Worm (Caenorhabditis elegans) whole organism, late embryonic: ENCODE measurements around the gene C52E2.4.
"Not testable (repeated sequence)": the region's sequence is repeated elsewhere in the genome, so short reads cannot be mapped to it uniquely, and the experiment has no call there.

Experiments
- F13H6.1 ChIP-seq: sonication (generic microtip); optimal IDR thresholded peaks from 2 replicates; lab custom pipeline; 2016; ENCODE audit warnings: missing genetic modification characterization, missing compliant biosample characterization
- T23F11.4 ChIP-seq: fragments of 200-800 bp; sonication (Bioruptor generic); optimal IDR thresholded peaks from 2 replicates; lab custom pipeline; 2018; ENCODE audit warnings: mild to moderate bottlenecking, missing genetic modification characterization, missing compliant biosample characterization
- ama-1 ChIP-seq: fragments of 150-350 bp; optimal IDR thresholded peaks from 2 replicates; lab custom pipeline; 2014
- ceh-14 ChIP-seq: sonication (generic microtip); optimal IDR thresholded peaks from 2 replicates; lab custom pipeline; 2016; ENCODE audit warnings: missing genotype, missing genetic modification characterization, missing compliant biosample characterization
- ceh-18 ChIP-seq: sonication (generic microtip); optimal IDR thresholded peaks from 2 replicates; lab custom pipeline; 2016; ENCODE audit warnings: missing genetic modification characterization, missing compliant biosample characterization
- ceh-2 ChIP-seq: sonication (generic microtip); optimal IDR thresholded peaks from 2 replicates; lab custom pipeline; 2016; ENCODE audit warnings: missing genotype, missing genetic modification characterization, missing compliant biosample characterization
- ceh-22 ChIP-seq: sonication (generic microtip); optimal IDR thresholded peaks from 2 replicates; lab custom pipeline; 2017; ENCODE audit warnings: missing biosample characterization, missing genetic modification characterization
- ceh-24 ChIP-seq: sonication (generic microtip); optimal IDR thresholded peaks from 2 replicates; lab custom pipeline; 2016; ENCODE audit warnings: mild to moderate bottlenecking, missing genetic modification characterization, missing compliant biosample characterization
- ceh-34 ChIP-seq: sonication (generic microtip); optimal IDR thresholded peaks from 2 replicates; lab custom pipeline; 2016; ENCODE audit warnings: mild to moderate bottlenecking, missing genetic modification characterization, missing compliant biosample characterization
- ceh-9 ChIP-seq: sonication (generic microtip); optimal IDR thresholded peaks from 2 replicates; lab custom pipeline; 2016; ENCODE audit warnings: mild to moderate bottlenecking, missing genetic modification characterization, inconsistent platforms, missing compliant biosample characterization
- che-1 ChIP-seq: sonication (generic microtip); optimal IDR thresholded peaks from 2 replicates; lab custom pipeline; 2016; ENCODE audit warnings: mild to moderate bottlenecking, missing genetic modification characterization, missing compliant biosample characterization
- elt-2 ChIP-seq: sonication (generic microtip); optimal IDR thresholded peaks from 2 replicates; lab custom pipeline; 2016; ENCODE audit warnings: missing genetic modification reagents, missing genetic modification characterization, missing compliant biosample characterization
- elt-4 ChIP-seq: sonication (generic microtip); optimal IDR thresholded peaks from 2 replicates; lab custom pipeline; 2016; ENCODE audit warnings: missing genetic modification characterization, missing compliant biosample characterization
- eyg-1 ChIP-seq: sonication (generic microtip); optimal IDR thresholded peaks from 2 replicates; lab custom pipeline; 2016; ENCODE audit warnings: missing genotype, missing genetic modification characterization, missing compliant biosample characterization
- gmeb-2 ChIP-seq: sonication (generic microtip); optimal IDR thresholded peaks from 2 replicates; lab custom pipeline; 2016; ENCODE audit warnings: missing genetic modification characterization, inconsistent platforms, missing compliant biosample characterization
- hlh-15 ChIP-seq: sonication (generic microtip); optimal IDR thresholded peaks from 2 replicates; lab custom pipeline; 2016; ENCODE audit warnings: missing genetic modification characterization, missing compliant biosample characterization
- hlh-30 ChIP-seq: sonication (generic microtip); optimal IDR thresholded peaks from 2 replicates; lab custom pipeline; 2017; ENCODE audit warnings: antibody characterized with exemption, missing genetic modification characterization, missing compliant biosample characterization; ENCODE audit not compliant: insufficient read depth
- mec-3 ChIP-seq: sonication (generic microtip); optimal IDR thresholded peaks from 2 replicates; lab custom pipeline; 2016; ENCODE audit warnings: borderline replicate concordance, missing genetic modification characterization, missing compliant biosample characterization
- nhr-11 ChIP-seq: fragments of 150-350 bp; optimal IDR thresholded peaks from 2 replicates; lab custom pipeline; 2014; ENCODE audit warnings: missing biosample characterization, missing genetic modification characterization
- npax-4 ChIP-seq: sonication (generic microtip); optimal IDR thresholded peaks from 2 replicates; lab custom pipeline; 2016; ENCODE audit warnings: missing genetic modification characterization, missing compliant biosample characterization
- odd-2 ChIP-seq: sonication (generic microtip); optimal IDR thresholded peaks from 2 replicates; lab custom pipeline; 2017; ENCODE audit warnings: antibody characterized with exemption, mild to moderate bottlenecking, missing genetic modification characterization, missing compliant biosample characterization
- pax-1 ChIP-seq: fragments of 150-350 bp; optimal IDR thresholded peaks from 2 replicates; lab custom pipeline; 2014; ENCODE audit warnings: missing biosample characterization, missing genetic modification characterization
- pha-4 ChIP-seq: fragments of 150-350 bp; optimal IDR thresholded peaks from 2 replicates; lab custom pipeline; 2018; ENCODE audit warnings: missing biosample characterization, missing genetic modification reagents, missing genetic modification characterization
- rnt-1 ChIP-seq: sonication (generic microtip); optimal IDR thresholded peaks from 2 replicates; lab custom pipeline; 2016; ENCODE audit warnings: missing genetic modification characterization, missing compliant biosample characterization
- syd-9 ChIP-seq: sonication (generic microtip); optimal IDR thresholded peaks from 2 replicates; lab custom pipeline; 2016; ENCODE audit warnings: mild to moderate bottlenecking, missing genetic modification characterization, moderate library complexity, missing compliant biosample characterization
- tbx-2 ChIP-seq: sonication (generic microtip); optimal IDR thresholded peaks from 2 replicates; lab custom pipeline; 2016; ENCODE audit warnings: missing genetic modification characterization, missing compliant biosample characterization
- ttx-3 ChIP-seq: sonication (generic microtip); optimal IDR thresholded peaks from 2 replicates; lab custom pipeline; 2016; ENCODE audit warnings: missing genetic modification reagents, missing genetic modification characterization, missing compliant biosample characterization
- unc-3 ChIP-seq, 2 experiments: fragments of 200-800 bp in 1 of 2; sonication (Bioruptor generic) in 1 of 2; sonication (generic microtip) in 1 of 2; conservative IDR thresholded peaks in 1 of 2; optimal IDR thresholded peaks in 1 of 2; 2 replicates each; pipeline versions ENCODE4 v1.3.6 to Lab custom; 2016 to 2022; ENCODE audit warnings: missing compliant biosample characterization in 2 of 2, missing genetic modification characterization in 2 of 2, missing genetic modification reagents in 1 of 2
- unc-55 ChIP-seq: sonication (generic microtip); optimal IDR thresholded peaks from 2 replicates; lab custom pipeline; 2017; ENCODE audit warnings: missing biosample characterization, missing genetic modification reagents, missing genetic modification characterization
- ztf-16 ChIP-seq: sonication (generic microtip); optimal IDR thresholded peaks from 2 replicates; lab custom pipeline; 2017; ENCODE audit warnings: missing genetic modification characterization, missing compliant biosample characterization

Gene C52E2.4

ce11 chrII:1854094-1854493 is 11.1 kb downstream of the C52E2.4 start, which contains the start of gene fbxb-95:
TSS of gene fbxb-95 (plus strand) at chrII:1854394.
- not testable (repeated sequence) for TF ChIP-seq ceh-2, ceh-22, ceh-18 (tag; lab: Kevin White, UChicago)
- TF ChIP-seq, all 69 proteins: peak for 0; not testable (repeated sequence) for 69

DNA sequence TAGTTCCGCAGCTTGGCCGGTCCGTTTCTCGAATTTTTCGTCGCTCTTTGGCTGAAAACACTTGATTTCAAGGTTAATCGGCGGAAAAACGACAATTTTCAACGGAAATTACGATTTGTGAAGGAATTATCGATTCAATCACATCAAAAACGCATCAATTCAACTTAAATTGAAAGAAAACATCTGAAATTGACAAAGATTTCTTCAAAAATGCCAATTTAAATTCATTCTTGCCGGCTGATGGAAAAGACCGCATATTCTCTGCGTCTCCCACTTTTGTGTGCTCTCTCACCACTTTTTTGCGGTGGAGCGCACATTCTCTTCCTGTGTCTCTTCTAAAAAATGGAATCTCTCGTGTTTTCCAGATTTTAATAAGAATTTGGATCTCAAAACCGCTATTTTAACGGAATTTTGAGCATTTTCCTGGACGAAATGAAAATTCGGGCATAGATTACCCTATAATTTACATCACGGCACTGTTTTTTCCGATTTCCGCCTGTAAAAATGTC is 18.4 kb downstream of the C52E2.4 start, which contains the start of gene C16C4.18:
Gene C16C4.18 (minus strand): TSS at position 51 of the 509 bp plus-strand sequence.
- not testable (repeated sequence) for TF ChIP-seq unc-3 (GFP tag; conservative IDR thresholded peaks at IDR 0.05; lab: Robert Waterston, UW); unc-3 (tag; optimal IDR thresholded peaks at IDR 0.05; lab: Kevin White, UChicago); pax-1 (tag; lab: Kevin White, UChicago); T23F11.4

DNA sequence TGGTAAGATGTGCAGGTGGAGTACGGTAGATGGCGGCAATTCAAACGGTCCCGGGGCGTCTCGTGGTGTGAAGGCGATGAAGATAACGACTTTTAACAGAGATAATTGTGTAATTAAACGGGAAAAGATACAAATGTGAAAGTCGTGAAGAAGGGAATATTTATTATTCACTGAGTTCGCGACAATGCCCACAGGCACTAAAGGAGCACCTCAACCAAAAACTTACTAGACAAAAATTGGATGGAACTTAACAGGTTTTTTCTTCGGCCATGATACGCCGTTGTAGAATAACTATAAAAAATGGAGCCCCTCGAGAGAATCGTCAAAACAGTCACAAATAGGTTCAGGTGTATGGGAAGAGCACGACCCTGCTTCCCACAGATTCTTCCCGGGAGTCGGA is 19.4 kb downstream of the C52E2.4 start, which contains the start of gene fbxb-98:
Gene fbxb-98 (plus strand): TSS at position 301 of the 400 bp plus-strand sequence.
- TF ChIP-seq ama-1 (lab: Kevin White, UChicago); ceh-9 (tag; lab: Kevin White, UChicago); eyg-1 (tag; lab: Kevin White, UChicago): not testable (repeated sequence)

ce11 chrII:1864278-1864677 is 21.3 kb downstream of the C52E2.4 start, which contains the start of gene C16C4.17:
TSS of gene C16C4.17 (plus strand) at chrII:1864578.
- TF ChIP-seq ttx-3 (tag; lab: Kevin White, UChicago) (no peak), nhr-11 (no peak), F13H6.1 (tag; lab: Kevin White, UChicago) (no peak), gmeb-2 (tag; lab: Kevin White, UChicago) (no peak), npax-4 (tag; lab: Kevin White, UChicago) (no peak), ceh-24 (tag; lab: Kevin White, UChicago) (no peak), ama-1 (lab: Kevin White, UChicago) (no peak), hlh-30 (tag; lab: Kevin White, UChicago) (no peak), T23F11.4 (no peak), che-1 (tag; lab: Kevin White, UChicago) (no peak), ceh-14 (tag; lab: Kevin White, UChicago) (no peak), unc-55 (no peak), rnt-1 (tag; lab: Kevin White, UChicago) (no peak), tbx-2 (tag; lab: Kevin White, UChicago) (no peak), pha-4 (tag; lab: Kevin White, UChicago) (no peak), ceh-2 (tag; lab: Kevin White, UChicago) (no peak), ceh-9 (tag; lab: Kevin White, UChicago) (no peak), ztf-16 (no peak), mec-3 (tag; lab: Kevin White, UChicago) (no peak)
- TF ChIP-seq, all 69 proteins: peak for 0

ce11 chrII:1865683-1866431 is 22.9 kb downstream of the C52E2.4 start, which contains the start of gene math-15:
TSS of gene math-15 (plus strand) at chrII:1866381.
- TF ChIP-seq elt-4 (tag; lab: Kevin White, UChicago) = no peak
- no peak for TF ChIP-seq ceh-9 (tag; lab: Kevin White, UChicago)
- peak; percentile 27 for TF ChIP-seq elt-2 (tag; lab: Kevin White, UChicago)
- no peak for TF ChIP-seq syd-9 (tag; lab: Kevin White, UChicago)
- no peak for TF ChIP-seq ceh-34 (tag; lab: Kevin White, UChicago)

ce11 chrII:1869120-1869519 is 26.2 kb downstream of the C52E2.4 start, which contains the start of gene math-14:
TSS of gene math-14 (plus strand) at chrII:1869420.
- TF ChIP-seq ztf-16 = no peak
- TF ChIP-seq ama-1 (lab: Kevin White, UChicago) = no peak
- no peak for TF ChIP-seq hlh-15 (tag; lab: Kevin White, UChicago)
- TF ChIP-seq odd-2 = no peak
